Fruit fly (Drosophila melanogaster): ENCODE results near the gene Arts.

dm6 chr3L:16638639-16639388 is 36.2 kb downstream of the Arts start:
- TF ChIP-seq tx (GFP tag; optimal IDR thresholded peaks at IDR 0.05) (no peak), H2.0 (GFP tag; IDR thresholded peaks at IDR 0.05) (no peak), CG14965 (GFP tag; optimal IDR thresholded peaks at IDR 0.05; ENCODE audit: borderline replicate concordance) (no peak), maf-S (GFP tag; optimal IDR thresholded peaks at IDR 0.05) (no peak), sug (tag; optimal IDR thresholded peaks at IDR 0.05) (no peak), ssp (GFP tag; IDR thresholded peaks at IDR 0.05) (no peak), Jarid2 (GFP tag; optimal IDR thresholded peaks at IDR 0.05) (no peak), CG4424 (GFP tag; optimal IDR thresholded peaks at IDR 0.05) (no peak)

All from whole organism, embryonic.